Fruit fly (Drosophila melanogaster): ENCODE results near the gene loco.

DNA sequence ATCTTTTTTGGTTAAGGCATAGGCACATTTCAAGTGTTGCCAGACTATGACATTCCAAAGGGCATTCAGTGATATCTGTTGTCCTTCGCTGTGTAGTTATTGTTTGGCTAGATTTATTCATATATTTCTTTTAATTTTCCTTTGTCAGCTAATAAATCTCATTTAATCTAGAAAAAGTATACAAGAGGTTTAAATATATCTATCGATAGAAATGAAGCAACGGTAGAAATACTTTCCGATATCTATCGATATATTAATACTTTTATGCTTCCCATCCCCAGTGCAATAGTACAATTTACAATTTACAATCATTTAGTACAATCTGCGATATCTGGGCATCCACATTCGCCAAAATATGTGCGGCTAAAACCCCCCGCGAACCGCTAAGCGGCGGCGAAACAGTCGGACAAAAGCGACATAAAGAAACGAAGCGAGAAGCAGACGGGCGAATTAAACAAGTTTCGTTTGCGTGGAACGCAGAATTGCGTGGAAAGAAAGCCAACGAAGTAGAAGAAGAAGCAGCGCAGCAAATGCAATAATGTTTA is 51.7 kb downstream of the loco start, which contains the start of gene Efa6:
- TF ChIP-seq CTCF (optimal IDR thresholded peaks at IDR 0.05) (no peak), CG8478 (optimal IDR thresholded peaks at IDR 0.05) (no peak)

Measured in S2 (cell line).